Fruit fly (Drosophila melanogaster): ENCODE results near the gene tal-2A.

The tal-2A gene

DNA sequence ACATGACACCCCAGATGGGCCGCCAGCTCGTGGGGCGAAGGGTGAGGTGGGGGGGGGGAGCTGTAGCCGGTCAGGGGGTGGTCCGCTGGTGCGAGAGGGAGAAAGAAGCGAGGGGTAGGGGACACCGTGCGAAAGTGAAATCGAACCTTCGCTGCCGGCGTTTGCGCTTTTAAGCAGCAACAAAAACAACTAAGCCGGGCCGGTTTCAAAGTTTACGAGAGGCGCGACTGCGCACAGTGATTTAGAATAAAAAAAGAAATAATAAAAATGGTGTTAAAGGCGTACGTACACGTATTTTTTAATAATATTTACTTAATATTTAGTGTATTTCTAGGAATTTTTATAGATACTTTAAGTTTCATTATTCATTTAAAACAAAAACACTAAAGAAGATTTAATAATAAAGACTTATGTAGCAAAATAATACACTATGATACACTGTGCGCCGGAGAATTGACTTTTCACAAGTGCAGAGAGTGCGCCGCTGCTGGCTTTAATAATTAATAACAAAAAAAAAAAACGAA lies 18.7 kb downstream of the tal-2A start:
- TF ChIP-seq CG17912 (GFP tag; optimal IDR thresholded peaks at IDR 0.05) (no peak), Dfd (GFP tag; optimal IDR thresholded peaks at IDR 0.05) (no peak), hb (GFP tag; IDR thresholded peaks at IDR 0.05; ENCODE audit: partially characterized antibody) (no peak), pfk (GFP tag; optimal IDR thresholded peaks at IDR 0.05) (no peak), CG8478 (optimal IDR thresholded peaks at IDR 0.05) (no peak), luna (GFP tag; optimal IDR thresholded peaks at IDR 0.05) (no peak), CG9932 (GFP tag; IDR thresholded peaks at IDR 0.05) (no peak), Sry-δ (GFP tag; optimal IDR thresholded peaks at IDR 0.05) (no peak), Six4 (GFP tag; optimal IDR thresholded peaks at IDR 0.05) (no peak), CG7372 (GFP tag; IDR thresholded peaks at IDR 0.05) (peak; percentile 56), Hr51 (GFP tag; optimal IDR thresholded peaks at IDR 0.05) (peak in 1 of 2 experiments; percentile 76), knrl (GFP tag; IDR thresholded peaks at IDR 0.05; ENCODE audit: partially characterized antibody) (0 out of 3 replicates have a peak, but pooled peaks have one; percentile 34), CG14965 (GFP tag; optimal IDR thresholded peaks at IDR 0.05; ENCODE audit: borderline replicate concordance) (no peak), NK7.1 (GFP tag; optimal IDR thresholded peaks at IDR 0.05) (no peak), scrt (GFP tag; optimal IDR thresholded peaks at IDR 0.05) (no peak), CG3838 (GFP tag; optimal IDR thresholded peaks at IDR 0.05) (no peak), B-H1 (GFP tag; IDR thresholded peaks at IDR 0.05) (peak; percentile 55; the same call in 1 of the 3 replicates), CG12391 (tag; optimal IDR thresholded peaks at IDR 0.05) (peak; percentile 55), maf-S (GFP tag; optimal IDR thresholded peaks at IDR 0.05) (no peak), Max (GFP tag; optimal IDR thresholded peaks at IDR 0.05) (no peak), pnt (GFP tag; optimal IDR thresholded peaks at IDR 0.05) (no peak), gsb-n (tag; optimal IDR thresholded peaks at IDR 0.05) (peak; percentile 25), az2 (GFP tag; optimal IDR thresholded peaks at IDR 0.05) (peak; percentile 38), CG31441 (GFP tag; IDR thresholded peaks at IDR 0.05) (peak; percentile 54), CG18262 (tag; optimal IDR thresholded peaks at IDR 0.05) (peak; percentile 66), Myb (GFP tag; optimal IDR thresholded peaks at IDR 0.05) (no peak), HLH3B (GFP tag; IDR thresholded peaks at IDR 0.05) (peak; percentile 30), Stat92E (GFP tag; optimal IDR thresholded peaks at IDR 0.05) (no peak), mld (GFP tag; IDR thresholded peaks at IDR 0.05; ENCODE audit: partially characterized antibody) (no peak), Blimp-1 (GFP tag; optimal IDR thresholded peaks at IDR 0.05) (peak; percentile 86), cad (GFP tag; optimal IDR thresholded peaks at IDR 0.05) (no peak), CG9215 (GFP tag; IDR thresholded peaks at IDR 0.05) (0 out of 2 replicates have a peak, but pooled peaks have one; percentile 25), dysf (GFP tag; IDR thresholded peaks at IDR 0.05) (0 out of 3 replicates have a peak, but pooled peaks have one; percentile 51), CG32532 (GFP tag; IDR thresholded peaks at IDR 0.05) (peak; percentile 53; the same call in 1 of the 2 replicates), Nf-YB (GFP tag; optimal IDR thresholded peaks at IDR 0.05) (no peak), Atf-2 (GFP tag; optimal IDR thresholded peaks at IDR 0.05) (no peak), Fer2 (tag; optimal IDR thresholded peaks at IDR 0.05) (no peak), E2f1 (GFP tag; IDR thresholded peaks at IDR 0.05) (peak; percentile 75), CG12659 (GFP tag; optimal IDR thresholded peaks at IDR 0.05) (peak; percentile 58), sim (GFP tag; IDR thresholded peaks at IDR 0.05) (no peak), nerfin-2 (GFP tag; IDR thresholded peaks at IDR 0.05; ENCODE audit: partially characterized antibody) (no peak), CG14710 (tag; optimal IDR thresholded peaks at IDR 0.05) (no peak), gcm2 (GFP tag; optimal IDR thresholded peaks at IDR 0.05) (no peak), zfh1 (GFP tag; IDR thresholded peaks at IDR 0.05) (peak; percentile 71; the same call in 2 of the 3 replicates), so (GFP tag; IDR thresholded peaks at IDR 0.05) (peak; percentile 82), CG43689 (GFP tag; IDR thresholded peaks at IDR 0.05) (peak; percentile 16; the same call in 1 of the 2 replicates), lilli (GFP tag; optimal IDR thresholded peaks at IDR 0.05) (no peak), da (GFP tag; optimal IDR thresholded peaks at IDR 0.05) (no peak), CoRest (tag; optimal IDR thresholded peaks at IDR 0.05) (peak; percentile 60), Bdp1 (GFP tag; optimal IDR thresholded peaks at IDR 0.05) (no peak)

Measured in whole organism, embryonic.